Worm (Caenorhabditis elegans) whole organism, L2 larva: ENCODE measurements around the gene Y105C5B.11.

Source experiments
- lsy-2 ChIP-seq, 2 experiments: fragments of 150-350 bp in 1 of 2; sonication (generic microtip) in 1 of 2; optimal IDR thresholded peaks; 2 replicates each; lab custom pipeline; 2014 to 2017; ENCODE audit warnings: missing biosample characterization in 2 of 2, missing genetic modification characterization in 2 of 2
- nhr-11 ChIP-seq: fragments of 150-350 bp; optimal IDR thresholded peaks from 2 replicates; lab custom pipeline; 2014; ENCODE audit warnings: missing biosample characterization, missing genetic modification characterization
- nhr-77 ChIP-seq: fragments of 150-350 bp; optimal IDR thresholded peaks from 2 replicates; lab custom pipeline; 2014; ENCODE audit warnings: missing biosample characterization, missing genetic modification characterization

- TF ChIP-seq lsy-2 (tag; optimal IDR thresholded peaks at IDR 0.05; lab: Kevin White, UChicago), result no peak
- TF ChIP-seq nhr-11 (tag; lab: Kevin White, UChicago), result no peak
- TF ChIP-seq nhr-77, result no peak
Observed at ce11 chrIV:15930281-15930680, 11.0 kb downstream of the Y105C5B.11 start, which contains the start of gene Y105C5B.9.
